Fruit fly (Drosophila melanogaster): ENCODE results near the gene cpx.

- TF ChIP-seq CTCF (optimal IDR thresholded peaks at IDR 0.05) (no peak), CG8478 (optimal IDR thresholded peaks at IDR 0.05) (no peak)
Observed at dm6 chr3R:4311067-4311723, 31.2 kb downstream of the cpx start, which contains the start of gene Suv3.
